Fruit fly (Drosophila melanogaster): ENCODE measurements around the gene CG13912.

The CG13912 gene

dm6 chr3L:1183467-1183866, 5.9 kb upstream of the CG13912 start (continued):
- peak; percentile 9 for TF ChIP-seq Sox14 (GFP tag; optimal IDR thresholded peaks at IDR 0.05)

dm6 chr3L:1193123-1193844, 3.9 kb downstream of the CG13912 start, which contains the start of gene Trhn:
TSS of gene Trhn (minus strand) at chr3L:1193173.
- TF ChIP-seq fd59A (GFP tag; optimal IDR thresholded peaks at IDR 0.05) (no peak), achi (GFP tag; optimal IDR thresholded peaks at IDR 0.05) (no peak)

DNA sequence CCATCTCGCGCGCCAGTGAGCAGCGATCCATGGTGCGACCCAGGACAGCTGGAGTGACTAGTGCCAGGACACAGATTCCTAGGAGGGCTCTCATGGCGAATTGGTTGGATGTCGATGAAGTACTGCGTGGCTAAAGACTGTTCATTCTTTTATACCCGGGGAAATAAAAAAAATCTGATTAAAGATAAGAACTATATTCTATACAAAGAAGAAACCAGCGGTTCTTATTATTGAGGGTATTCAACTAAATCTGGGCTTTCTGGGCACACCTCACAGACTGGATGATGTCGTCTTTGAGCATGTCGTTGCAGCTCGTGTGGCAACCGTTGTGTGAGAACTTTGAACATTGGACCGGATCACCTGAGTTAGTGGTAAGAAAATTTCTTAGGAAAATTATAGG, 5.8 kb downstream of the CG13912 start, which contains the start of gene LysX:
TSS of gene LysX (minus strand) at position 101 of the 400 bp plus-strand sequence.
- TF ChIP-seq fkh (GFP tag; optimal IDR thresholded peaks at IDR 0.05) (no peak), Eip78C (GFP tag) (peak; percentile 0)

DNA sequence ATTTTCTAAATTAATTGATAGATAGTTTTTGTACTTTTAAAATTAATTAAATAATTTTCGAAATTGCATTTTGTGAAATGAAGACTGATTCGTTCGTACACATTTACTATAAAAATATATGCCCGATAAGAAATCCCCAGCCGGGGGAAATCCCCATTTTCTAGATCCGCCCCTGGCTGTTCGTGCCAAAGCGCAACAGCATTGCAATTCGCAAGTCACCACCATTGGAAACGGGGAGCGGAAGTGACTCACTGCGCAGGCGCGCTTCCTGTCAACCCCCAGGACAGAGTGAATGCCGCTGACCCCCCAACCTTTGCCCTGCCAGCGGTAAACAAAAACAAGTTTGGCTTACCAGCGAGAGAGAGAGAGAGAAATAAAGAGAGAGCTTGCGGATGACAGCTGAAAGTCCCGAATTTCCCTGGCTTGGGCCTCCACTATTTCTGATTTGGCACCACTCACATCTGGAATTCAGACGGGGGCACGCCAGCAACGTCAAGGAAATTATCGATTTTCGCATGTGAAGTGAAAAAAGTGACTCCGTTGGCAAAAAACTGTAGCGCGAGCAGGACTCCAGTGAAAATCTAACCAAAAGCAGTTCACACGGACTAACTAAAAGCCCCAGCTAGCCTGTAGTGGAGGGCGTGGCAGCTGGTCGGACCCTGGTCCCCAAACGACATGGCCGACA, 6.6 kb downstream of the CG13912 start, which contains the start of gene Aplip1:
TSS of gene Aplip1 (plus strand) at position 450 of the 685 bp plus-strand sequence.
- TF ChIP-seq CG11294 (GFP tag; IDR thresholded peaks at IDR 0.05) (no peak), fd59A (GFP tag; optimal IDR thresholded peaks at IDR 0.05) (no peak), CG6808 (GFP tag; optimal IDR thresholded peaks at IDR 0.05) (no peak), acj6 (GFP tag; optimal IDR thresholded peaks at IDR 0.05) (no peak), Sox14 (GFP tag; optimal IDR thresholded peaks at IDR 0.05) (no peak), Hr4 (GFP tag; optimal IDR thresholded peaks at IDR 0.05) (no peak), Sox102F (GFP tag; optimal IDR thresholded peaks at IDR 0.05) (no peak), ss (GFP tag; optimal IDR thresholded peaks at IDR 0.05) (peak in 1 of 2 experiments; percentile 1), fkh (GFP tag; optimal IDR thresholded peaks at IDR 0.05) (no peak), CG10631 (GFP tag; optimal IDR thresholded peaks at IDR 0.05) (no peak), CG6792 (GFP tag; optimal IDR thresholded peaks at IDR 0.05) (no peak), CG31627 (GFP tag; optimal IDR thresholded peaks at IDR 0.05) (no peak), CG7368 (GFP tag; optimal IDR thresholded peaks at IDR 0.05) (no peak), CG6854 (GFP tag; optimal IDR thresholded peaks at IDR 0.05) (no peak), Met (GFP tag; optimal IDR thresholded peaks at IDR 0.05) (no peak), Eip75B (GFP tag; optimal IDR thresholded peaks at IDR 0.05) (no peak), Ets21C (GFP tag; optimal IDR thresholded peaks at IDR 0.05) (no peak), CG10669 (GFP tag; optimal IDR thresholded peaks at IDR 0.05) (no peak), Blimp-1 (GFP tag; optimal IDR thresholded peaks at IDR 0.05) (no peak), CG16779 (tag; optimal IDR thresholded peaks at IDR 0.05) (no peak), lz (GFP tag; optimal IDR thresholded peaks at IDR 0.05) (no peak), Sox15 (GFP tag; optimal IDR thresholded peaks at IDR 0.05) (no peak), Hr38 (GFP tag; optimal IDR thresholded peaks at IDR 0.05) (no peak), cyc (GFP tag; optimal IDR thresholded peaks at IDR 0.05) (no peak), achi (GFP tag; optimal IDR thresholded peaks at IDR 0.05) (peak; percentile 54), CG32006 (GFP tag; optimal IDR thresholded peaks at IDR 0.05) (no peak), CG3032 (tag; optimal IDR thresholded peaks at IDR 0.05) (no peak), CG3919 (GFP tag; optimal IDR thresholded peaks at IDR 0.05) (no peak), svp (GFP tag) (peak; percentile 66), Eip78C (GFP tag) (peak; percentile 47), CG11902 (GFP tag; optimal IDR thresholded peaks at IDR 0.05) (no peak)

dm6 chr3L:1200357-1201051, 11.1 kb downstream of the CG13912 start, which contains the start of gene mwh:
TSS of gene mwh (plus strand) at chr3L:1200786.
- no peak for TF ChIP-seq CG11762 (GFP tag; optimal IDR thresholded peaks at IDR 0.05; ENCODE audit: insufficient read depth)
- TF ChIP-seq CG10631 (GFP tag; optimal IDR thresholded peaks at IDR 0.05) = no peak
- peak; percentile 30; the same call in 1 of the 3 replicates for TF ChIP-seq CG6163 (GFP tag; IDR thresholded peaks at IDR 0.05)
- no peak for TF ChIP-seq CG9139 (GFP tag; optimal IDR thresholded peaks at IDR 0.05)
- peak; percentile 86 for TF ChIP-seq CG32006 (GFP tag; optimal IDR thresholded peaks at IDR 0.05)
- TF ChIP-seq acj6 (GFP tag; optimal IDR thresholded peaks at IDR 0.05) = no peak
- no peak for TF ChIP-seq net (GFP tag; optimal IDR thresholded peaks at IDR 0.05)
- no peak for TF ChIP-seq svp (GFP tag)
- TF ChIP-seq CG10669 (GFP tag; optimal IDR thresholded peaks at IDR 0.05) = no peak
- peak; percentile 53 for TF ChIP-seq Hr4 (GFP tag; optimal IDR thresholded peaks at IDR 0.05)
- TF ChIP-seq CG6276 (GFP tag; optimal IDR thresholded peaks at IDR 0.05) = peak; percentile 4
- 0 out of 3 replicates have a peak, but pooled peaks have one; percentile 31 for TF ChIP-seq eg (GFP tag; IDR thresholded peaks at IDR 0.05)
- TF ChIP-seq CG8119 (GFP tag; IDR thresholded peaks at IDR 0.05) = 0 out of 3 replicates have a peak, but pooled peaks have one; percentile 31
- TF ChIP-seq Met (GFP tag; optimal IDR thresholded peaks at IDR 0.05) = no peak
- peak; percentile 72 for TF ChIP-seq CG4318 (GFP tag; optimal IDR thresholded peaks at IDR 0.05)
- peak; percentile 60 for TF ChIP-seq dac (GFP tag; optimal IDR thresholded peaks at IDR 0.05)
- TF ChIP-seq CG6854 (GFP tag; optimal IDR thresholded peaks at IDR 0.05) = no peak
